Fruit fly (Drosophila melanogaster): ENCODE measurements around the gene CG4325.

The CG4325 gene

DNA sequence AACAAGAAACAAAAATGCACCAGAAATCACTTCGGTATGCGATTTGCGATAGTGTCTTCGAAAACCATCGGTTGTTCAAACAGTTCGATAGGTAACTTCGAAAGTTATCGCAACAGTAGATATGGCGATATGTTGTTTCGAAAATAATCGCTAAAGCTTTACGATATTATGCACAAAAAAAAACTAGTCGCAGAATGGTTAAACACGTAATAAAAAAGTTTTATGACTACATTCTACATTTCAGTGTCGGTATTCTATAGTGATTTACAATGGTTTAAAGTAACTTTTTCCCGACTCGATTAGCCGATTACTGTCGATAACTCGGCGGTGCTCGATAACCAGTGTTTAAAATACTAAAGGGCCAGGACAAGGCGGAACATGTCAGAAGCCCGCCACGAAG lies 21.5 kb upstream of the CG4325 start, which contains the start of gene CG4281 (continued):
- no peak for TF ChIP-seq rib (GFP tag; IDR thresholded peaks at IDR 0.05)
- no peak for TF ChIP-seq Oli (tag; optimal IDR thresholded peaks at IDR 0.05)
- no peak for TF ChIP-seq oc (tag; optimal IDR thresholded peaks at IDR 0.05)
- peak; percentile 80 for TF ChIP-seq nerfin-2 (GFP tag; IDR thresholded peaks at IDR 0.05; ENCODE audit: partially characterized antibody)
- TF ChIP-seq CG11560 (tag; IDR thresholded peaks at IDR 0.05): no peak
- no peak for TF ChIP-seq CG17568 (GFP tag; optimal IDR thresholded peaks at IDR 0.05)
- TF ChIP-seq dmrt99B (tag; optimal IDR thresholded peaks at IDR 0.05): no peak
- TF ChIP-seq sob (GFP tag; IDR thresholded peaks at IDR 0.05): no peak
- TF ChIP-seq Jarid2 (GFP tag; optimal IDR thresholded peaks at IDR 0.05): no peak
- TF ChIP-seq cato (GFP tag; optimal IDR thresholded peaks at IDR 0.05; ENCODE audit: borderline replicate concordance): no peak
- no peak for TF ChIP-seq CHES-1-like (GFP tag; optimal IDR thresholded peaks at IDR 0.05)
- TF ChIP-seq scrt (GFP tag; optimal IDR thresholded peaks at IDR 0.05): no peak
- TF ChIP-seq pb (GFP tag; optimal IDR thresholded peaks at IDR 0.05): no peak
- no peak for TF ChIP-seq CG34422 (GFP tag; IDR thresholded peaks at IDR 0.05)
- TF ChIP-seq sima (GFP tag; optimal IDR thresholded peaks at IDR 0.05): no peak
- TF ChIP-seq p53 (GFP tag; optimal IDR thresholded peaks at IDR 0.05): peak; percentile 74
- TF ChIP-seq fu2 (GFP tag; optimal IDR thresholded peaks at IDR 0.05): no peak
- TF ChIP-seq Dfd (GFP tag; optimal IDR thresholded peaks at IDR 0.05): no peak
- TF ChIP-seq wek (GFP tag; optimal IDR thresholded peaks at IDR 0.05): no peak
- no peak for TF ChIP-seq zfh2 (GFP tag; optimal IDR thresholded peaks at IDR 0.05)
- no peak for TF ChIP-seq CG14014 (GFP tag; IDR thresholded peaks at IDR 0.05)
- TF ChIP-seq chif (GFP tag; optimal IDR thresholded peaks at IDR 0.05): no peak
- TF ChIP-seq btn (GFP tag; optimal IDR thresholded peaks at IDR 0.05): no peak
- TF ChIP-seq ham (GFP tag; IDR thresholded peaks at IDR 0.05): no peak
- no peak for TF ChIP-seq CG11696 (GFP tag; IDR thresholded peaks at IDR 0.05)
- TF ChIP-seq bbx (GFP tag; IDR thresholded peaks at IDR 0.05; ENCODE audit: partially characterized antibody): peak; percentile 91
- TF ChIP-seq Max (GFP tag; optimal IDR thresholded peaks at IDR 0.05): peak; percentile 4
- TF ChIP-seq ash1 (GFP tag; optimal IDR thresholded peaks at IDR 0.05): no peak
- no peak for TF ChIP-seq trh (GFP tag; optimal IDR thresholded peaks at IDR 0.05)
- TF ChIP-seq insv (GFP tag; optimal IDR thresholded peaks at IDR 0.05): no peak
- no peak for TF ChIP-seq Deaf1 (tag; optimal IDR thresholded peaks at IDR 0.05)
- TF ChIP-seq az2 (GFP tag; optimal IDR thresholded peaks at IDR 0.05): no peak
- TF ChIP-seq disco-r (GFP tag; optimal IDR thresholded peaks at IDR 0.05): no peak
- TF ChIP-seq danr (GFP tag; IDR thresholded peaks at IDR 0.05): no peak
- no peak for TF ChIP-seq Adf1 (GFP tag; IDR thresholded peaks at IDR 0.05)
- no peak for TF ChIP-seq Hey (tag; optimal IDR thresholded peaks at IDR 0.05)
- TF ChIP-seq CG8290 (GFP tag; optimal IDR thresholded peaks at IDR 0.05): peak; percentile 42
- TF ChIP-seq CG8290 (tag; optimal IDR thresholded peaks at IDR 0.05): peak; percentile 15 to 75
- TF ChIP-seq sisA (GFP tag; IDR thresholded peaks at IDR 0.05): no peak
- no peak for TF ChIP-seq lbe (GFP tag; optimal IDR thresholded peaks at IDR 0.05)
- no peak for TF ChIP-seq Fer2 (tag; optimal IDR thresholded peaks at IDR 0.05)
- TF ChIP-seq CG7745 (tag; optimal IDR thresholded peaks at IDR 0.05): no peak
- no peak for TF ChIP-seq Mad (GFP tag; optimal IDR thresholded peaks at IDR 0.05)
- peak; percentile 91 for TF ChIP-seq vnd (GFP tag; IDR thresholded peaks at IDR 0.05; ENCODE audit: partially characterized antibody)
- TF ChIP-seq cg (GFP tag; optimal IDR thresholded peaks at IDR 0.05): no peak
- no peak for TF ChIP-seq CG17829 (tag; optimal IDR thresholded peaks at IDR 0.05)
- TF ChIP-seq CG6765 (GFP tag; optimal IDR thresholded peaks at IDR 0.05): no peak
- TF ChIP-seq CG42726 (GFP tag; IDR thresholded peaks at IDR 0.05; ENCODE audit: partially characterized antibody): peak; percentile 61; the same call in 1 of the 2 replicates
- no peak for TF ChIP-seq Dad (GFP tag; optimal IDR thresholded peaks at IDR 0.05)
- TF ChIP-seq Nf-YB (GFP tag; optimal IDR thresholded peaks at IDR 0.05): no peak
- no peak for TF ChIP-seq Hr78 (GFP tag; optimal IDR thresholded peaks at IDR 0.05)
- peak; percentile 99 for TF ChIP-seq CG13287 (GFP tag; IDR thresholded peaks at IDR 0.05; ENCODE audit: partially characterized antibody)
